Comparison of ENCODE assay signal across 4 fruit fly cellular contexts in the genomic region with DNA sequence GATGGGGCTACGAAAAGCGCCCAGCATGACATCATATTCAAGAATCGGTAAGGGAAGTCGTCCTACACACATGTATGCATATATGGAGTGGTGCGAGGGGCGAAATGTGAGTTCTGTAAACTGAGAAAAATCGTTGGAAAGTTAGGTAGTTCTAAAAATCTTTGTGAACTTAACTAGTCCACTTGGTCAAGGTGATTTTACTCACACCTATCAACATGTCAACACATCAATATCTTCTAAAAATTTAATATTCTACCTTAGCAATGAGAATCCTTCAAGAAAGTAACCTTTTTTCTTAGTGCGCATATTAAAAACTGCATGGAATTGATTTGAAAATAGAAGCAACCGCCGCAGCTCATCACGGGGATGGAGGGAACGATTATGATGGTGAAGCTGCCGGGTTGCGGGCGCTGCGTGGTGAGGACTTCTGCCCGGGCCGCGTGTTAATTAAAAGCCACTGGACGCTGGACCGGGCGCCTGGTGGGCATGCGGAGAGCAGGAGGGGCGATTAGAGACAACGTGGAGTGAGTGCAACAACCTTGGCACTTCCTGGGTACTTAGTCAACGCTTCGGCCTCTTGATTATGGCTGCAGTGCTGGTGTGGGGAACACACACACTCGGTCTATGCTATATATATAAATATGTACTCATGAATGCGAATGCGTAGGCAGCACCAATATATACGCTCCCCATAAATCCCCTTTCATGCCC.
TF ChIP-seq lines count a peak whose summit lies in the region.

No protein-coding gene starts in this region.

- TF ChIP-seq CTCF in whole organism, embryonic (GFP tag; optimal IDR thresholded peaks at IDR 0.05; lab: Kevin White, UChicago) = no peak

TF ChIP-seq in whole organism, embryonic, 481 proteins besides CTCF, POLR2A, EP300 and RAD21 (continues in another document):
- TF ChIP-seq jing (GFP tag; optimal IDR thresholded peaks at IDR 0.05; lab: Kevin White, UChicago) = no peak
- peak; percentile 6 for TF ChIP-seq Asciz (GFP tag; optimal IDR thresholded peaks at IDR 0.05; lab: Kevin White, UChicago)
- peak; percentile 17 for TF ChIP-seq Sox102F (GFP tag; optimal IDR thresholded peaks at IDR 0.05; lab: Kevin White, UChicago)
- no peak for TF ChIP-seq CG1529 (GFP tag; optimal IDR thresholded peaks at IDR 0.05; lab: Kevin White, UChicago)
- TF ChIP-seq CG17361 (GFP tag; IDR thresholded peaks at IDR 0.05; lab: Robert Waterston, UW) = 0 out of 3 replicates have a peak, but pooled peaks have one; percentile 26
- peak; percentile 29; the same call in 1 of the 2 replicates for TF ChIP-seq crol (GFP tag; IDR thresholded peaks at IDR 0.05; lab: Robert Waterston, UW)
- no peak for TF ChIP-seq CG10654 (GFP tag; optimal IDR thresholded peaks at IDR 0.05; lab: Kevin White, UChicago)
- peak; percentile 77 for TF ChIP-seq hkb (optimal IDR thresholded peaks at IDR 0.05; lab: Kevin White, UChicago)
- TF ChIP-seq hkb (GFP tag; IDR thresholded peaks at IDR 0.05; lab: Robert Waterston, UW) = no peak
- TF ChIP-seq CG10979 (tag; optimal IDR thresholded peaks at IDR 0.05; lab: Kevin White, UChicago) = peak; percentile 40
- TF ChIP-seq gem (tag; optimal IDR thresholded peaks at IDR 0.05; lab: Kevin White, UChicago) = peak; percentile 36
- TF ChIP-seq CG11504 (tag; optimal IDR thresholded peaks at IDR 0.05; lab: Kevin White, UChicago) = peak; percentile 2
- peak; percentile 33 to 36 for TF ChIP-seq bsh (GFP tag; optimal IDR thresholded peaks at IDR 0.05; lab: Kevin White, UChicago)
- TF ChIP-seq da (GFP tag; optimal IDR thresholded peaks at IDR 0.05; lab: Kevin White, UChicago) = no peak
- peak; percentile 57; the same call in 2 of the 3 replicates for TF ChIP-seq sr (GFP tag; IDR thresholded peaks at IDR 0.05; lab: Robert Waterston, UW)
- TF ChIP-seq CG18262 (tag; optimal IDR thresholded peaks at IDR 0.05; lab: Kevin White, UChicago) = peak; percentile 12
- TF ChIP-seq gsb-n (tag; optimal IDR thresholded peaks at IDR 0.05; lab: Kevin White, UChicago) = peak; percentile 0
- no peak for TF ChIP-seq Adf1 (GFP tag; IDR thresholded peaks at IDR 0.05; lab: Robert Waterston, UW)
- peak; percentile 17 for TF ChIP-seq nmo (GFP tag; optimal IDR thresholded peaks at IDR 0.05; lab: Kevin White, UChicago)
- TF ChIP-seq lola (GFP tag; optimal IDR thresholded peaks at IDR 0.05; lab: Kevin White, UChicago) = peak in 1 of 3 experiments; percentile 4

TF ChIP-seq in whole organism, prepupa, 60 proteins besides CTCF, POLR2A, EP300 and RAD21 (continues in another document):
- TF ChIP-seq CG34406 (GFP tag; optimal IDR thresholded peaks at IDR 0.05; lab: Kevin White, UChicago) = no peak
- peak; percentile 33 for TF ChIP-seq spab (GFP tag; optimal IDR thresholded peaks at IDR 0.05; lab: Kevin White, UChicago)
- peak; percentile 22 for TF ChIP-seq CG8632 (GFP tag; optimal IDR thresholded peaks at IDR 0.05; lab: Kevin White, UChicago)
- TF ChIP-seq Sox15 (GFP tag; optimal IDR thresholded peaks at IDR 0.05; lab: Kevin White, UChicago) = no peak
- TF ChIP-seq CG3919 (GFP tag; optimal IDR thresholded peaks at IDR 0.05; lab: Kevin White, UChicago) = peak; percentile 46
- peak; percentile 55; the same call in 2 of the 3 replicates for TF ChIP-seq CG8119 (GFP tag; IDR thresholded peaks at IDR 0.05; lab: Robert Waterston, UW)
- no peak for TF ChIP-seq eg (GFP tag; IDR thresholded peaks at IDR 0.05; lab: Robert Waterston, UW)
- no peak for TF ChIP-seq CG6276 (GFP tag; optimal IDR thresholded peaks at IDR 0.05; lab: Kevin White, UChicago)
- no peak for TF ChIP-seq ss (GFP tag; optimal IDR thresholded peaks at IDR 0.05; lab: Kevin White, UChicago)
- TF ChIP-seq fd85E (GFP tag; optimal IDR thresholded peaks at IDR 0.05; lab: Kevin White, UChicago) = no peak
- no peak for TF ChIP-seq CG9139 (GFP tag; optimal IDR thresholded peaks at IDR 0.05; lab: Kevin White, UChicago)
- TF ChIP-seq CG3032 (tag; optimal IDR thresholded peaks at IDR 0.05; lab: Kevin White, UChicago) = peak; percentile 45
- no peak for TF ChIP-seq Ets21C (GFP tag; optimal IDR thresholded peaks at IDR 0.05; lab: Kevin White, UChicago)
- no peak for TF ChIP-seq net (GFP tag; optimal IDR thresholded peaks at IDR 0.05; lab: Kevin White, UChicago)
- no peak for TF ChIP-seq CG6163 (GFP tag; IDR thresholded peaks at IDR 0.05; lab: Robert Waterston, UW)
- TF ChIP-seq CG11902 (GFP tag; optimal IDR thresholded peaks at IDR 0.05; lab: Kevin White, UChicago) = no peak
- TF ChIP-seq Hr4 (GFP tag; optimal IDR thresholded peaks at IDR 0.05; lab: Kevin White, UChicago) = peak; percentile 17
- no peak for TF ChIP-seq dac (GFP tag; optimal IDR thresholded peaks at IDR 0.05; lab: Kevin White, UChicago)
- TF ChIP-seq topi (GFP tag; optimal IDR thresholded peaks at IDR 0.05; lab: Kevin White, UChicago) = peak; percentile 29
- peak; percentile 35 for TF ChIP-seq lz (GFP tag; optimal IDR thresholded peaks at IDR 0.05; lab: Kevin White, UChicago)
- TF ChIP-seq Blimp-1 (GFP tag; optimal IDR thresholded peaks at IDR 0.05; lab: Kevin White, UChicago) = no peak
- peak; percentile 60 for TF ChIP-seq achi (GFP tag; optimal IDR thresholded peaks at IDR 0.05; lab: Kevin White, UChicago)

TF ChIP-seq in whole organism, pupa, 21 proteins besides CTCF, POLR2A, EP300 and RAD21:
- no peak for TF ChIP-seq Ets98B (GFP tag; IDR thresholded peaks at IDR 0.05; lab: Robert Waterston, UW)
- peak; percentile 20 for TF ChIP-seq D1 (tag; optimal IDR thresholded peaks at IDR 0.05; lab: Kevin White, UChicago)
- no peak for TF ChIP-seq rn (GFP tag; IDR thresholded peaks at IDR 0.05; lab: Robert Waterston, UW)
- peak; percentile 29 for TF ChIP-seq Pif1A (GFP tag; optimal IDR thresholded peaks at IDR 0.05; lab: Kevin White, UChicago)
- no peak for TF ChIP-seq fd96Ca (GFP tag; IDR thresholded peaks at IDR 0.05; lab: Robert Waterston, UW)
- no peak for TF ChIP-seq gl (tag; optimal IDR thresholded peaks at IDR 0.05; lab: Kevin White, UChicago)
- TF ChIP-seq CG14655 (GFP tag; optimal IDR thresholded peaks at IDR 0.05; lab: Kevin White, UChicago) = peak; percentile 78
- TF ChIP-seq CG10348 (GFP tag; IDR thresholded peaks at IDR 0.05; lab: Robert Waterston, UW) = no peak
- peak; percentile 57 for TF ChIP-seq CG9948 (tag; optimal IDR thresholded peaks at IDR 0.05; lab: Kevin White, UChicago)
- no peak for TF ChIP-seq CG32121 (GFP tag; IDR thresholded peaks at IDR 0.05; lab: Robert Waterston, UW)
- peak; percentile 51 for TF ChIP-seq CG15710 (tag; optimal IDR thresholded peaks at IDR 0.05; lab: Kevin White, UChicago)
- peak; percentile 41 for TF ChIP-seq CG34367 (tag; optimal IDR thresholded peaks at IDR 0.05; lab: Kevin White, UChicago)
- no peak for TF ChIP-seq Snoo (tag; optimal IDR thresholded peaks at IDR 0.05; lab: Kevin White, UChicago)
- TF ChIP-seq EcR (GFP tag; optimal IDR thresholded peaks at IDR 0.05; lab: Kevin White, UChicago) = peak; percentile 74
- no peak for TF ChIP-seq CG4496 (GFP tag; IDR thresholded peaks at IDR 0.05; lab: Robert Waterston, UW)
- TF ChIP-seq Pif1B (GFP tag; optimal IDR thresholded peaks at IDR 0.05; lab: Kevin White, UChicago) = no peak
- peak; percentile 56 for TF ChIP-seq CG8159 (tag; optimal IDR thresholded peaks at IDR 0.05; lab: Kevin White, UChicago)
- TF ChIP-seq CG17806 (tag; optimal IDR thresholded peaks at IDR 0.05; lab: Kevin White, UChicago) = peak; percentile 55
- TF ChIP-seq CG8301 (tag; optimal IDR thresholded peaks at IDR 0.05; lab: Kevin White, UChicago) = peak; percentile 65
- no peak for TF ChIP-seq CG13204 (GFP tag; optimal IDR thresholded peaks at IDR 0.05; lab: Kevin White, UChicago)

TF ChIP-seq in whole organism, wandering third instar larva, 38 proteins besides CTCF, POLR2A, EP300 and RAD21:
- TF ChIP-seq rgr (GFP tag; optimal IDR thresholded peaks at IDR 0.05; lab: Kevin White, UChicago) (peak; percentile 16), fru (GFP tag; optimal IDR thresholded peaks at IDR 0.05; lab: Kevin White, UChicago) (peak; percentile 37), CG32264 (GFP tag; optimal IDR thresholded peaks at IDR 0.05; lab: Kevin White, UChicago) (no peak), foxo (GFP tag; optimal IDR thresholded peaks at IDR 0.05; lab: Kevin White, UChicago) (peak in 1 of 2 experiments; percentile 40)
